Worm (Caenorhabditis elegans) whole organism, L2 larva: Measurements from ENCODE around the gene F21C10.11.

Experiments
- C34F6.9 ChIP-seq: fragments of 150-350 bp; optimal IDR thresholded peaks from 2 replicates; lab custom pipeline; 2014; ENCODE audit warnings: missing biosample characterization, missing genetic modification characterization
- F13H6.1 ChIP-seq: sonication (generic microtip); optimal IDR thresholded peaks from 2 replicates; lab custom pipeline; 2016; ENCODE audit warnings: missing genetic modification characterization, missing compliant biosample characterization
- R02D3.7 ChIP-seq: fragments of 150-350 bp; optimal IDR thresholded peaks from 2 replicates; lab custom pipeline; 2014; ENCODE audit warnings: missing biosample characterization, missing genetic modification characterization
- Y55F3AM.14 ChIP-seq: fragments of 200-800 bp; sonication (Bioruptor generic); optimal IDR thresholded peaks from 2 replicates; lab custom pipeline; 2018; ENCODE audit warnings: mild to moderate bottlenecking, missing genetic modification characterization, missing compliant biosample characterization
- ZK546.5 ChIP-seq: sonication (generic microtip); optimal IDR thresholded peaks from 2 replicates; lab custom pipeline; 2017; ENCODE audit warnings: missing biosample characterization, missing genetic modification characterization
- alr-1 ChIP-seq: fragments of 150-350 bp; optimal IDR thresholded peaks from 2 replicates; lab custom pipeline; 2014; ENCODE audit warnings: missing biosample characterization, missing genetic modification characterization
- aly-2 ChIP-seq: fragments of 150-350 bp; optimal IDR thresholded peaks from 2 replicates; lab custom pipeline; 2014; ENCODE audit warnings: missing biosample characterization, missing genetic modification characterization
- ama-1 ChIP-seq: fragments of 150-350 bp; optimal IDR thresholded peaks from 2 replicates; lab custom pipeline; 2018; ENCODE audit warnings: inconsistent platforms
- blmp-1 ChIP-seq: sonication (generic microtip); optimal IDR thresholded peaks from 2 replicates; lab custom pipeline; 2017; ENCODE audit warnings: missing genetic modification characterization, mild to moderate bottlenecking, missing compliant biosample characterization, antibody characterized with exemption, moderate library complexity; ENCODE audit not compliant: insufficient read depth
- ceh-16 ChIP-seq: fragments of 150-350 bp; optimal IDR thresholded peaks from 2 replicates; lab custom pipeline; 2014; ENCODE audit warnings: missing biosample characterization, missing genetic modification characterization
- ceh-82 ChIP-seq: fragments of 150-350 bp; optimal IDR thresholded peaks from 2 replicates; lab custom pipeline; 2014; ENCODE audit warnings: missing biosample characterization, missing genetic modification characterization
- crh-2 ChIP-seq: sonication (generic microtip); optimal IDR thresholded peaks from 2 replicates; lab custom pipeline; 2017; ENCODE audit warnings: missing biosample characterization, missing genetic modification characterization
- dmd-4 ChIP-seq: sonication (generic microtip); optimal IDR thresholded peaks from 2 replicates; lab custom pipeline; 2017; ENCODE audit warnings: missing biosample characterization, missing genetic modification characterization
- egl-27 ChIP-seq: sonication (generic microtip); optimal IDR thresholded peaks from 3 replicates; lab custom pipeline; 2017; ENCODE audit warnings: missing biosample characterization, missing genetic modification reagents, missing genetic modification characterization
- elt-1 ChIP-seq: fragments of 150-350 bp; optimal IDR thresholded peaks from 2 replicates; lab custom pipeline; 2014; ENCODE audit warnings: missing biosample characterization, missing genetic modification characterization
- elt-3 ChIP-seq: sonication (generic microtip); optimal IDR thresholded peaks from 2 replicates; lab custom pipeline; 2017; ENCODE audit warnings: missing biosample characterization, missing genetic modification characterization
- fos-1 ChIP-seq: fragments of 150-350 bp; optimal IDR thresholded peaks from 2 replicates; lab custom pipeline; 2014; ENCODE audit warnings: missing biosample characterization, missing genetic modification characterization
- gmeb-1 ChIP-seq: fragments of 150-350 bp; optimal IDR thresholded peaks from 2 replicates; lab custom pipeline; 2014; ENCODE audit warnings: missing biosample characterization, missing genetic modification characterization
- lin-11 ChIP-seq: fragments of 150-350 bp; sonication (generic microtip); optimal IDR thresholded peaks from 2 replicates; lab custom pipeline; 2014; ENCODE audit warnings: missing biosample characterization, missing genetic modification characterization, inconsistent platforms, mixed read lengths
- lin-13 ChIP-seq: fragments of 150-350 bp; optimal IDR thresholded peaks from 2 replicates; lab custom pipeline; 2014; ENCODE audit warnings: missing biosample characterization, missing genetic modification reagents, missing genetic modification characterization
- lin-39 ChIP-seq: fragments of 150-350 bp; optimal IDR thresholded peaks from 2 replicates; lab custom pipeline; 2014; ENCODE audit warnings: missing biosample characterization, missing genetic modification reagents, missing genetic modification characterization
- lsy-2 ChIP-seq, 2 experiments: fragments of 150-350 bp in 1 of 2; sonication (generic microtip) in 1 of 2; optimal IDR thresholded peaks; 2 replicates each; lab custom pipeline; 2014 to 2017; ENCODE audit warnings: missing biosample characterization in 2 of 2, missing genetic modification characterization in 2 of 2
- mab-5 ChIP-seq: fragments of 150-350 bp; optimal IDR thresholded peaks from 2 replicates; lab custom pipeline; 2014; ENCODE audit warnings: missing biosample characterization, missing genetic modification characterization
- mbf-1 ChIP-seq: sonication (generic microtip); optimal IDR thresholded peaks from 2 replicates; lab custom pipeline; 2017; ENCODE audit warnings: missing biosample characterization, missing genetic modification characterization
- mdl-1 ChIP-seq, 2 experiments: fragments of 150-350 bp in 1 of 2; sonication (generic microtip) in 1 of 2; optimal IDR thresholded peaks; 2 replicates each; lab custom pipeline; 2017; ENCODE audit warnings: missing biosample characterization in 2 of 2, missing genetic modification characterization in 2 of 2
- nhr-10 ChIP-seq: sonication (generic microtip); optimal IDR thresholded peaks from 2 replicates; lab custom pipeline; 2017; ENCODE audit warnings: missing biosample characterization, missing genetic modification characterization
- nhr-11 ChIP-seq: fragments of 150-350 bp; optimal IDR thresholded peaks from 2 replicates; lab custom pipeline; 2014; ENCODE audit warnings: missing biosample characterization, missing genetic modification characterization
- nhr-12 ChIP-seq: fragments of 150-350 bp; optimal IDR thresholded peaks from 2 replicates; lab custom pipeline; 2014; ENCODE audit warnings: missing biosample characterization, missing genetic modification characterization
- nhr-129 ChIP-seq: fragments of 150-350 bp; optimal IDR thresholded peaks from 2 replicates; lab custom pipeline; 2014; ENCODE audit warnings: missing biosample characterization, missing genetic modification characterization
- nhr-21 ChIP-seq: fragments of 150-350 bp; optimal IDR thresholded peaks from 2 replicates; lab custom pipeline; 2014; ENCODE audit warnings: missing biosample characterization, missing genetic modification characterization
- nhr-23 ChIP-seq: fragments of 150-350 bp; optimal IDR thresholded peaks from 2 replicates; lab custom pipeline; 2014; ENCODE audit warnings: missing biosample characterization, missing genetic modification reagents, missing genetic modification characterization
- nhr-237 ChIP-seq: fragments of 150-350 bp; optimal IDR thresholded peaks from 2 replicates; lab custom pipeline; 2014; ENCODE audit warnings: missing biosample characterization, missing genetic modification characterization
- nhr-25 ChIP-seq: fragments of 150-350 bp; sonication (generic microtip); optimal IDR thresholded peaks from 3 replicates; lab custom pipeline; 2014; ENCODE audit warnings: missing biosample characterization, missing genetic modification characterization
- nhr-6 ChIP-seq: fragments of 150-350 bp; optimal IDR thresholded peaks from 2 replicates; lab custom pipeline; 2014; ENCODE audit warnings: missing biosample characterization, missing genetic modification characterization
- nhr-77 ChIP-seq: fragments of 150-350 bp; optimal IDR thresholded peaks from 2 replicates; lab custom pipeline; 2014; ENCODE audit warnings: missing biosample characterization, missing genetic modification characterization
- peb-1 ChIP-seq: fragments of 150-350 bp; optimal IDR thresholded peaks from 2 replicates; lab custom pipeline; 2014; ENCODE audit warnings: missing biosample characterization, missing genetic modification characterization
- sma-9 ChIP-seq, 2 experiments: fragments of 150-350 bp in 1 of 2; sonication (generic microtip) in 1 of 2; optimal IDR thresholded peaks; 2 replicates each; lab custom pipeline; 2014 to 2016; ENCODE audit warnings: missing genetic modification characterization in 2 of 2, mild to moderate bottlenecking in 1 of 2, missing biosample characterization in 1 of 2, missing compliant biosample characterization in 1 of 2, missing genetic modification reagents in 1 of 2, moderate library complexity in 1 of 2
- snpc-4 ChIP-seq: fragments of 150-350 bp; optimal IDR thresholded peaks from 2 replicates; lab custom pipeline; 2014; ENCODE audit warnings: missing biosample characterization, missing genetic modification characterization
- unc-39 ChIP-seq: fragments of 150-350 bp; optimal IDR thresholded peaks from 2 replicates; lab custom pipeline; 2014; ENCODE audit warnings: missing biosample characterization, missing genetic modification characterization
- ztf-1 ChIP-seq: fragments of 200-800 bp; sonication (Bioruptor generic); conservative IDR thresholded peaks from 2 replicates; pipeline ENCODE4 v1.3.6; 2022; ENCODE audit warnings: missing genetic modification characterization, missing compliant biosample characterization
- ztf-11 ChIP-seq: sonication (generic microtip); optimal IDR thresholded peaks from 2 replicates; lab custom pipeline; 2017; ENCODE audit warnings: missing biosample characterization, missing genetic modification characterization
- ztf-4 ChIP-seq: fragments of 150-350 bp; optimal IDR thresholded peaks from 2 replicates; lab custom pipeline; 2014; ENCODE audit warnings: missing biosample characterization, missing genetic modification characterization

The F21C10.11 gene

DNA sequence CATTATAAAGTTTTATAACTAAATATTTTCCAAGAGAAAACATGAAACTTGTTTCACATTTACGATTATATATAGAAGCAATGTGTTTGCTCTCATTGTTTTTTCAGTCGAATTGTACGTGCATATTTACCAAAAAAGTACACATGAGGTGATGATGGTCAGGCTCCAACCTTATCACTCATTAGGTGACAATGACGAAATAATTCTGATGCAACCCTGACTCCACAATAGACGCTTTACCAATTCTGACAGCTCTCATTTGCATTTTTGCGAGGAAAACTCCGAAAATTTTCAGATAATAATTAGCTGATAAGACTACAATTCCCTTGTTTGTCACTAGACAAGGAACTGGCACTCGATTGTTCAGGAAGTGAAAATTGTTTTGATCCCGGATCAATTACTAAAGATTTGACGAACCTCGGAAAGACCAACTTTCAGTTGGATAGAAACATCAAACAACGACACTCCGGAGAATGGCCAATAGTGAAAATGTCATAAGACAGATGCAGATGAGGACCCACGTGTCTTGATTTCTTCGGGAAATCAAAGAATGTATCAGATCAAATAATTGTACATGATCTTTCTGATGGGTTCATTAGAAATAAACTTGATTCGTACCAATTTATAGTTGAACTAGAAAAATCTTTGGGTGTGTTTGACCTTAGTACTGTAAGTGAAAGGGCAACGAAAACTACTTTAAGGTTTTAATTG is 44.3 kb upstream of the F21C10.11 start (continued):
- TF ChIP-seq gmeb-1 (tag; lab: Kevin White, UChicago) = peak; percentile 18
- TF ChIP-seq snpc-4 (tag; lab: Kevin White, UChicago) = no peak
- no peak for TF ChIP-seq lin-39 (tag; lab: Kevin White, UChicago)

DNA sequence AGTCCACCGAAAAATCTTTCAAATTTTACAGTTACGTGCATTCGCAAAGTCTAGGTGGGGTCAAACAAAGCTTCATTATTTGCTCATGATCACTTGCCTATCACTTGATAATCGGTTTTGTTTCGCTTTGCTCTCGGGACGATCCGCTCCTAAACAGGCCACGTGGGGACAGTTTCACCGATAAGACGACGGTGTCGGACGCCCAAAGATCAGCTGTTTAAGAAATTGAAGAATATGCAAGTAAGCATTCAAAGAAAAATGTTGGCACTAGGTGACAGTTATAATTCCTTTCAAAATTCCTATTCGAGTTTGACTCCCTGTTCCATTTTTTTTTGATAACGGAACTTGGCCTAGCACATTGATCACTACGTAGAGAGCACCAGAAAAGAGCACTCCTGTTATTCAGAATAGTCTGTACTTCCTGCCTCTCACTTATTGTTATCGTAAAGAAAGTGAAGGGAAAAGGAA is 43.3 kb upstream of the F21C10.11 start:
- TF ChIP-seq lin-11 (tag; lab: Kevin White, UChicago) (no peak), Y55F3AM.14 (GFP tag; lab: Kevin White, UChicago) (no peak), ZK546.5 (tag; lab: Kevin White, UChicago) (no peak), crh-2 (peak; percentile 51), nhr-21 (tag; lab: Kevin White, UChicago) (no peak), fos-1 (tag; lab: Kevin White, UChicago) (peak; percentile 72), gmeb-1 (tag; lab: Kevin White, UChicago) (peak; percentile 39), ama-1 (lab: Kevin White, UChicago) (no peak), egl-27 (tag; lab: Kevin White, UChicago) (no peak), blmp-1 (tag; lab: Kevin White, UChicago) (no peak), alr-1 (tag; lab: Kevin White, UChicago) (no peak), ztf-1 (no peak), nhr-237 (tag; lab: Kevin White, UChicago) (no peak), R02D3.7 (tag; lab: Kevin White, UChicago) (no peak), aly-2 (tag; lab: Kevin White, UChicago) (no peak), lin-13 (no peak), F13H6.1 (tag; lab: Kevin White, UChicago) (peak; percentile 79), nhr-25 (tag; lab: Kevin White, UChicago) (no peak), sma-9 (GFP tag; optimal IDR thresholded peaks at IDR 0.05; lab: Kevin White, UChicago) (peak; percentile 88), sma-9 (tag; optimal IDR thresholded peaks at IDR 0.05; lab: Kevin White, UChicago) (no peak), nhr-10 (tag; lab: Kevin White, UChicago) (no peak), snpc-4 (tag; lab: Kevin White, UChicago) (no peak), ceh-16 (tag; lab: Kevin White, UChicago) (no peak), lsy-2 (tag; optimal IDR thresholded peaks at IDR 0.05; lab: Kevin White, UChicago) (no peak), nhr-129 (tag; lab: Kevin White, UChicago) (peak; percentile 53), peb-1 (tag; lab: Kevin White, UChicago) (no peak), ztf-11 (tag; lab: Kevin White, UChicago) (no peak), dmd-4 (tag; lab: Kevin White, UChicago) (no peak), nhr-77 (tag; lab: Kevin White, UChicago) (no peak), nhr-23 (tag; lab: Kevin White, UChicago) (no peak), lin-39 (tag; lab: Kevin White, UChicago) (no peak), mab-5 (no peak), nhr-12 (tag; lab: Kevin White, UChicago) (no peak), mbf-1 (tag; lab: Kevin White, UChicago) (no peak), ztf-4 (tag; lab: Kevin White, UChicago) (no peak), elt-1 (tag; lab: Kevin White, UChicago) (no peak), nhr-11 (tag; lab: Kevin White, UChicago) (no peak), ceh-82 (tag; lab: Kevin White, UChicago) (no peak), C34F6.9 (tag; lab: Kevin White, UChicago) (no peak), unc-39 (tag; lab: Kevin White, UChicago) (no peak), elt-3 (tag; lab: Kevin White, UChicago) (no peak), mdl-1 (tag; optimal IDR thresholded peaks at IDR 0.05; lab: Kevin White, UChicago) (peak in 1 of 2 experiments; percentile 51), nhr-6 (no peak)
